Worm (Caenorhabditis elegans): Measurements from ENCODE around the gene chl-1.

DNA sequence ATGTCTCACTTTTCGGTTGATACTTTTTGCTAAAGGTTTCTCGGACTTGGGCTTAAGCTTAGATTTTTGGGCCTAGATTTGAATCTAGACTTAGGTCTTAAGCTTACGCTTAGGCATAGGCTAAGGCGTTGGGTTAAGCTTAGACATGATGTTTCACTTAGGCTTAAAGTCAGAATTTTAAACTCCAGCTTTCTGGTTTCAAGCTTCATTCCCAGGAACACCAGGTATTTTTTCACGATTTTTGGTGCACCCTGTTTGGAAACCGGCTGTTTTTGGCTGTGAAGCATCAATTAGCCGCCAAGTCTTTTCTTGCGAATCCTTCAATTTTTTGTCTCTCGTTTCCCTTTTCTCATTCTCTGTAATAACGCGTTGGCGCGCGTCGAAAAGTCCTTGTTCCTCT, 31.2 kb downstream of the chl-1 start:
- TF ChIP-seq lin-13 (GFP tag; optimal IDR thresholded peaks at IDR 0.05) (no peak), ama-1 (optimal IDR thresholded peaks at IDR 0.05) (no peak), unc-39 (tag; optimal IDR thresholded peaks at IDR 0.05) (no peak), nhr-11 (tag; optimal IDR thresholded peaks at IDR 0.05) (no peak), skn-1 (tag; optimal IDR thresholded peaks at IDR 0.05) (no peak), ceh-16 (tag; optimal IDR thresholded peaks at IDR 0.05) (no peak)
